Fruit fly (Drosophila melanogaster): ENCODE data around the gene z.

dm6 chrX:2408675-2409163, 38.9 kb upstream of the z start:
- TF ChIP-seq Hnf4 (GFP tag; optimal IDR thresholded peaks at IDR 0.05) = no peak
- no peak for TF ChIP-seq CrebA (GFP tag; optimal IDR thresholded peaks at IDR 0.05; ENCODE audit: borderline replicate concordance)
- TF ChIP-seq GATAd (GFP tag; optimal IDR thresholded peaks at IDR 0.05) = no peak
- TF ChIP-seq Vsx2 (GFP tag; optimal IDR thresholded peaks at IDR 0.05; ENCODE audit: partially characterized antibody) = no peak
- no peak for TF ChIP-seq Hr83 (GFP tag; optimal IDR thresholded peaks at IDR 0.05; ENCODE audit: poor library complexity, severe bottlenecking)
- no peak for TF ChIP-seq Dif (GFP tag; optimal IDR thresholded peaks at IDR 0.05; ENCODE audit: partially characterized antibody)
- no peak for TF ChIP-seq CG9705 (GFP tag; optimal IDR thresholded peaks at IDR 0.05)
- no peak for TF ChIP-seq Rel (GFP tag; optimal IDR thresholded peaks at IDR 0.05)
- no peak for TF ChIP-seq Rel (tag; optimal IDR thresholded peaks at IDR 0.05)
- TF ChIP-seq psq (GFP tag; optimal IDR thresholded peaks at IDR 0.05) = no peak
- no peak for TF ChIP-seq sv (GFP tag; optimal IDR thresholded peaks at IDR 0.05)

All from whole organism, wandering third instar larva.